Fruit fly (Drosophila melanogaster) whole organism, adult: ENCODE measurements around the gene CG42833.
A peak's percentile ranks its signal among the peaks of the same experiment; 100 is the strongest.

Experiments used
- CG11617 ChIP-seq: fragments of 200-800 bp; sonication (Bioruptor generic); optimal IDR thresholded peaks from 2 replicates; lab custom pipeline; 2017; ENCODE audit warnings: mild to moderate bottlenecking, missing biosample characterization, missing genetic modification reagents, missing genetic modification characterization
- CG12768 ChIP-seq: fragments of 200-800 bp; sonication (Bioruptor generic); optimal IDR thresholded peaks from 2 replicates; lab custom pipeline; 2017; ENCODE audit warnings: missing biosample characterization, missing genetic modification characterization, mild to moderate bottlenecking, moderate library complexity, missing genetic modification reagents
- CG14711 ChIP-seq: fragments of 200-800 bp; sonication (Bioruptor generic); optimal IDR thresholded peaks from 2 replicates; lab custom pipeline; 2018; ENCODE audit warnings: missing biosample characterization, mild to moderate bottlenecking, missing genetic modification characterization, moderate library complexity
- CG1620 ChIP-seq: fragments of 200-800 bp; sonication (Bioruptor generic); optimal IDR thresholded peaks from 2 replicates; lab custom pipeline; 2016; ENCODE audit warnings: missing biosample characterization, missing genetic modification characterization
- CG33017 ChIP-seq: fragments of 200-800 bp; sonication (Bioruptor generic); optimal IDR thresholded peaks from 2 replicates; lab custom pipeline; 2018; ENCODE audit warnings: missing biosample characterization, mild to moderate bottlenecking, missing genetic modification characterization, moderate library complexity
- CG5204 ChIP-seq: fragments of 200-800 bp; sonication (Bioruptor generic); optimal IDR thresholded peaks from 2 replicates; lab custom pipeline; 2016; ENCODE audit warnings: missing biosample characterization, missing genetic modification characterization
- CG7045 ChIP-seq: fragments of 200-800 bp; sonication (Bioruptor generic); optimal IDR thresholded peaks from 2 replicates; lab custom pipeline; 2017; ENCODE audit warnings: missing biosample characterization, mild to moderate bottlenecking, missing genetic modification characterization
- CG7101 ChIP-seq: fragments of 200-800 bp; sonication (Bioruptor generic); optimal IDR thresholded peaks from 2 replicates; lab custom pipeline; 2018; ENCODE audit warnings: missing biosample characterization, mild to moderate bottlenecking, missing genetic modification characterization, moderate library complexity
- Clk ChIP-seq: fragments of 200-800 bp; sonication (Bioruptor generic); optimal IDR thresholded peaks from 2 replicates; lab custom pipeline; 2017; ENCODE audit warnings: missing biosample characterization, missing genetic modification characterization
- Crg-1 ChIP-seq: fragments of 200-800 bp; sonication (Bioruptor generic); optimal IDR thresholded peaks from 2 replicates; lab custom pipeline; 2016; ENCODE audit warnings: missing biosample characterization, missing genetic modification characterization
- Hr96 ChIP-seq: fragments of 200-800 bp; sonication (Bioruptor generic); optimal IDR thresholded peaks from 2 replicates; lab custom pipeline; 2016; ENCODE audit warnings: missing biosample characterization, missing genetic modification characterization
- Mnt ChIP-seq: fragments of 200-800 bp; sonication (Bioruptor generic); optimal IDR thresholded peaks from 2 replicates; lab custom pipeline; 2016; ENCODE audit warnings: missing biosample characterization, mild to moderate bottlenecking, missing genetic modification characterization
- bab1 ChIP-seq: fragments of 200-800 bp; sonication (Bioruptor generic); optimal IDR thresholded peaks from 3 replicates; lab custom pipeline; 2019; ENCODE audit warnings: missing biosample characterization, mild to moderate bottlenecking, missing genetic modification characterization, moderate library complexity
- cic ChIP-seq: fragments of 200-800 bp; sonication (Bioruptor generic); optimal IDR thresholded peaks from 2 replicates; lab custom pipeline; 2017; ENCODE audit warnings: missing biosample characterization, mild to moderate bottlenecking, missing genetic modification characterization, moderate library complexity
- cnc ChIP-seq, 2 experiments: fragments of >200 bp; optimal IDR thresholded peaks; 2 replicates each; lab custom pipeline; 2017
- kay ChIP-seq: fragments of 200-800 bp; sonication (Bioruptor generic); peaks from one replicate; lab custom pipeline; 2016; ENCODE audit warnings: missing biosample characterization, missing genetic modification characterization, borderline replicate concordance
- ovo ChIP-seq: fragments of 200-800 bp; sonication (Bioruptor generic); optimal IDR thresholded peaks from 2 replicates; lab custom pipeline; 2016; ENCODE audit warnings: missing biosample characterization, missing genetic modification characterization
- pad ChIP-seq: fragments of 200-800 bp; sonication (Bioruptor generic); optimal IDR thresholded peaks from 3 replicates; lab custom pipeline; 2017; ENCODE audit warnings: missing biosample characterization, missing genetic modification characterization, mild to moderate bottlenecking, moderate library complexity, missing genetic modification reagents
- tj ChIP-seq: fragments of 200-800 bp; sonication (Bioruptor generic); optimal IDR thresholded peaks from 3 replicates; lab custom pipeline; 2017; ENCODE audit warnings: missing biosample characterization, mild to moderate bottlenecking, missing genetic modification characterization, moderate library complexity
- toe ChIP-seq: fragments of 200-800 bp; sonication (Bioruptor generic); optimal IDR thresholded peaks from 2 replicates; lab custom pipeline; 2016; ENCODE audit warnings: missing biosample characterization, missing genetic modification characterization

Gene CG42833

DNA sequence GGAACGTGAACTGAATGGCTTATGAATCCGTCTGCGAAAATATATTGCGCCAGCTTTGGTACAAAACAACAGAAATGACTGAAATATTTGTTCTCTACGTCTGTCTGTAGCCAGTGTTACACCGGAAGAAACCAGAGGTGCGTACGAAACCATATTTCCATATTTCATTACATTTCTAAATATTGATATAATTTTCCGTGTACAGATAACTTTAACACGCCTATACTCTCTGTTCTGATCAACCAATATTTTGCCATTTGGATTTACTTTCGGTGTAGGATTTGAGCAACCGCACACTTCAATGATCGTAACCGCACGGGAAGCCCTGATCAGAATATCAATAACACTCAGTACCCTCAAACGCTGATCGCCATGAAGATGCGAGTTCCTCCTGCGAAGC lies 5.2 kb upstream of the CG42833 start:
- TF ChIP-seq CG5204 (GFP tag; lab: Kevin White, UChicago) (peak; percentile 26), CG1620 (GFP tag; lab: Kevin White, UChicago) (no peak), tj (GFP tag; lab: Kevin White, UChicago) (no peak), CG7045 (GFP tag; lab: Kevin White, UChicago) (no peak), toe (GFP tag; lab: Kevin White, UChicago) (peak; percentile 0), cnc (optimal IDR thresholded peaks at IDR 0.05; lab: Kevin White, UChicago) (no peak)

DNA sequence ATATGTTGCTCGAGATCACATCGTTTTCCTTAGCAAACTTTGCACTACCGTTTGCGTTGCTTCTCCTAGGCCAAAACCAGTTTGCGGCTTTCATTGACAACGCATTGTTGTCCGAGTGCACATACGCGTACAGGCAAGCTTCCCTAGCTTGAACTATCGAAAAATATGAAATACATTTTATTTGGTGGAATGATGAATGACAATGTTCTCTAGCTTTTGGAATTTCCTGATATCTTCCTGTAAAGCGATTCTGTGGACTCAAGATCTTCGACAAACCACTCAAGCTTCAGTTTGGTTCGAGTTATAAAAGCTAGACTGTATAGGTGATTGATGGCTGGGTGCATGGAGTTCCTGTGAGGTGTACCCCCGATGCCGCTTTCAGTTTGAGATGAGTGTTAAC lies 4.0 kb upstream of the CG42833 start:
- TF ChIP-seq Clk (GFP tag; lab: Kevin White, UChicago): no peak
- no peak for TF ChIP-seq kay (GFP tag; lab: Kevin White, UChicago)
- no peak for TF ChIP-seq CG1620 (GFP tag; lab: Kevin White, UChicago)
- no peak for TF ChIP-seq pad (GFP tag; lab: Kevin White, UChicago)
- no peak for TF ChIP-seq Crg-1 (GFP tag; lab: Kevin White, UChicago)
- no peak for TF ChIP-seq Hr96
- no peak for TF ChIP-seq CG33017 (tag; lab: Kevin White, UChicago)
- no peak for TF ChIP-seq CG11617
- no peak for TF ChIP-seq bab1 (GFP tag; lab: Kevin White, UChicago)
- no peak for TF ChIP-seq cic (GFP tag; lab: Kevin White, UChicago)
- no peak for TF ChIP-seq toe (GFP tag; lab: Kevin White, UChicago)
- TF ChIP-seq CG5204 (GFP tag; lab: Kevin White, UChicago): peak; percentile 21
- TF ChIP-seq CG7101 (tag; lab: Kevin White, UChicago): peak; percentile 13
- no peak for TF ChIP-seq CG12768 (GFP tag; lab: Kevin White, UChicago)
- TF ChIP-seq cnc (optimal IDR thresholded peaks at IDR 0.05; lab: Kevin White, UChicago): no peak
- no peak for TF ChIP-seq Mnt (GFP tag; lab: Kevin White, UChicago)
- TF ChIP-seq CG14711: peak; percentile 21
- TF ChIP-seq ovo: no peak
- no peak for TF ChIP-seq tj (GFP tag; lab: Kevin White, UChicago)
- TF ChIP-seq CG7045 (GFP tag; lab: Kevin White, UChicago): no peak

- TF ChIP-seq pad (GFP tag; lab: Kevin White, UChicago): no peak
- no peak for TF ChIP-seq Clk (GFP tag; lab: Kevin White, UChicago)
- TF ChIP-seq kay (GFP tag; lab: Kevin White, UChicago): no peak
- no peak for TF ChIP-seq toe (GFP tag; lab: Kevin White, UChicago)
- TF ChIP-seq CG1620 (GFP tag; lab: Kevin White, UChicago): no peak
- TF ChIP-seq CG5204 (GFP tag; lab: Kevin White, UChicago): no peak
- TF ChIP-seq cnc (optimal IDR thresholded peaks at IDR 0.05; lab: Kevin White, UChicago): no peak
- TF ChIP-seq CG33017 (tag; lab: Kevin White, UChicago): no peak
- TF ChIP-seq Crg-1 (GFP tag; lab: Kevin White, UChicago): no peak
- no peak for TF ChIP-seq Mnt (GFP tag; lab: Kevin White, UChicago)
- TF ChIP-seq CG7045 (GFP tag; lab: Kevin White, UChicago): no peak
- TF ChIP-seq bab1 (GFP tag; lab: Kevin White, UChicago): no peak
- TF ChIP-seq Hr96: no peak
- TF ChIP-seq CG7101 (tag; lab: Kevin White, UChicago): no peak
- no peak for TF ChIP-seq CG12768 (GFP tag; lab: Kevin White, UChicago)
- no peak for TF ChIP-seq tj (GFP tag; lab: Kevin White, UChicago)
- no peak for TF ChIP-seq ovo
- TF ChIP-seq cic (GFP tag; lab: Kevin White, UChicago): no peak
- TF ChIP-seq CG11617: no peak
- TF ChIP-seq CG14711: no peak
Observed at dm6 chr3L:20196321-20196720, 3.6 kb upstream of the CG42833 start.

DNA sequence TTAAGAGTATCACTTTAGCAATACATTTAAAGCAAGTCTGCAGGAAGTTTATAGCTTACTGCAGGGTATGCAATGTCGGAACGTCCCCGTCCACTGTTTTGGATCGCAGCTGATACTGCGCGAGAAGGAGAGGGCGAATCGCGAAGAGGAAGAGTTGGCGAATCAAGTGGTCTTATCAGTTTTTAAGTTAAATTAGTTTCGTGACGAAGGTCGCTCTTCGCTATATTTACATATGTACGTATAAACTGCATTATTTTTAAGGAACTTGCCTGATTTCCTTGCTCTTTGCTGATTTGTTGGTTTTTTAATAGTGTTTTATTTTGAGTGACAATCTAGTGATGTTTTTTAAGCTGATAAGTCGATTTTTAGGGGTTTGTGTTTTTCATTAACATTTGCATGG lies 2.7 kb upstream of the CG42833 start:
- no peak for TF ChIP-seq CG7045 (GFP tag; lab: Kevin White, UChicago)
- TF ChIP-seq kay (GFP tag; lab: Kevin White, UChicago): no peak
- TF ChIP-seq CG12768 (GFP tag; lab: Kevin White, UChicago): no peak
- no peak for TF ChIP-seq CG11617
- no peak for TF ChIP-seq toe (GFP tag; lab: Kevin White, UChicago)
- no peak for TF ChIP-seq pad (GFP tag; lab: Kevin White, UChicago)
- no peak for TF ChIP-seq tj (GFP tag; lab: Kevin White, UChicago)
- TF ChIP-seq CG7101 (tag; lab: Kevin White, UChicago): no peak
- no peak for TF ChIP-seq Mnt (GFP tag; lab: Kevin White, UChicago)
- no peak for TF ChIP-seq CG5204 (GFP tag; lab: Kevin White, UChicago)

- TF ChIP-seq cnc (optimal IDR thresholded peaks at IDR 0.05; lab: Kevin White, UChicago): no peak
- TF ChIP-seq kay (GFP tag; lab: Kevin White, UChicago): peak; percentile 61
- TF ChIP-seq tj (GFP tag; lab: Kevin White, UChicago): peak; percentile 69
Observed at dm6 chr3L:20197698-20198097, 2.2 kb upstream of the CG42833 start.

- no peak for TF ChIP-seq CG7045 (GFP tag; lab: Kevin White, UChicago)
- peak; percentile 68 for TF ChIP-seq cic (GFP tag; lab: Kevin White, UChicago)
- peak; percentile 62 for TF ChIP-seq kay (GFP tag; lab: Kevin White, UChicago)
- no peak for TF ChIP-seq CG1620 (GFP tag; lab: Kevin White, UChicago)
- TF ChIP-seq CG11617: peak; percentile 19
- peak; percentile 43 for TF ChIP-seq tj (GFP tag; lab: Kevin White, UChicago)
- TF ChIP-seq Crg-1 (GFP tag; lab: Kevin White, UChicago): no peak
- TF ChIP-seq Mnt (GFP tag; lab: Kevin White, UChicago): peak; percentile 78
- TF ChIP-seq bab1 (GFP tag; lab: Kevin White, UChicago): peak; percentile 71
- peak; percentile 7 for TF ChIP-seq CG12768 (GFP tag; lab: Kevin White, UChicago)
- TF ChIP-seq toe (GFP tag; lab: Kevin White, UChicago): no peak
- TF ChIP-seq CG14711: peak; percentile 10
- peak; percentile 53 for TF ChIP-seq CG33017 (tag; lab: Kevin White, UChicago)
Observed at dm6 chr3L:20198138-20198559, 1.7 kb upstream of the CG42833 start, which contains the start of gene CG42674. TSS of gene CG42674 (minus strand) at chr3L:20198317.
